Worm (Caenorhabditis elegans): ENCODE measurements around the gene rga-1.

- no peak for TF ChIP-seq ztf-23 (GFP tag; IDR thresholded peaks at IDR 0.05)
- no peak for TF ChIP-seq flt-1 (GFP tag; IDR thresholded peaks at IDR 0.05)
- no peak for TF ChIP-seq med-1 (GFP tag; optimal IDR thresholded peaks at IDR 0.05; ENCODE audit: insufficient read depth)
- no peak for TF ChIP-seq ref-1 (GFP tag; conservative IDR thresholded peaks at IDR 0.05)
Observed at ce11 chrII:11424032-11424431, 40.7 kb upstream of the rga-1 start.
